Fruit fly (Drosophila melanogaster) whole organism, embryonic: ENCODE results near the gene lute.

Experiments
- Atf-2 ChIP-seq: fragments of 200-800 bp; sonication (Bioruptor generic); optimal IDR thresholded peaks from 2 replicates; lab custom pipeline; 2016; ENCODE audit warnings: missing biosample characterization, missing genetic modification characterization
- CG10147 ChIP-seq: fragments of 200-800 bp; sonication (Bioruptor generic); optimal IDR thresholded peaks from 2 replicates; lab custom pipeline; 2019; ENCODE audit warnings: missing biosample characterization, mild to moderate bottlenecking, missing genetic modification characterization, moderate library complexity
- CG10979 ChIP-seq: fragments of 200-800 bp; sonication (Bioruptor generic); optimal IDR thresholded peaks from 2 replicates; lab custom pipeline; 2018; ENCODE audit warnings: missing biosample characterization, mild to moderate bottlenecking, missing genetic modification characterization, moderate library complexity
- CG12236 ChIP-seq: fragments of 200-800 bp; sonication (Bioruptor generic); optimal IDR thresholded peaks from 2 replicates; lab custom pipeline; 2016; ENCODE audit warnings: missing biosample characterization, missing genetic modification characterization
- CG12299 ChIP-seq: fragments of 200-800 bp; sonication (Bioruptor generic); optimal IDR thresholded peaks from 2 replicates; lab custom pipeline; 2018; ENCODE audit warnings: missing biosample characterization, mild to moderate bottlenecking, missing genetic modification characterization
- CG12769 ChIP-seq: fragments of 200-800 bp; sonication (Bioruptor generic); optimal IDR thresholded peaks from 2 replicates; lab custom pipeline; 2019; ENCODE audit warnings: missing biosample characterization, mild to moderate bottlenecking, missing genetic modification characterization, moderate library complexity
- CG13424 ChIP-seq: fragments of 200-800 bp; sonication (Bioruptor generic); optimal IDR thresholded peaks from 2 replicates; lab custom pipeline; 2019; ENCODE audit warnings: missing biosample characterization, mild to moderate bottlenecking, missing genetic modification characterization, moderate library complexity
- CG13624 ChIP-seq: fragments of 200-800 bp; sonication (Bioruptor generic); optimal IDR thresholded peaks from 2 replicates; lab custom pipeline; 2016; ENCODE audit warnings: missing biosample characterization, missing genetic modification characterization
- CG14441 ChIP-seq: fragments of 200-800 bp; sonication (Bioruptor generic); IDR thresholded peaks from 2 replicates; pipeline ENCODE4 v1.3.6; 2022; ENCODE audit warnings: missing biosample characterization, missing genetic modification characterization
- CG14667 ChIP-seq: fragments of 200-800 bp; sonication (Bioruptor generic); IDR thresholded peaks from 2 replicates; pipeline ENCODE4 v1.3.6; 2022; ENCODE audit warnings: missing biosample characterization, missing genetic modification characterization
- CG15601 ChIP-seq: fragments of 200-800 bp; sonication (Bioruptor generic); optimal IDR thresholded peaks from 3 replicates; lab custom pipeline; 2019; ENCODE audit warnings: missing biosample characterization, mild to moderate bottlenecking, missing genetic modification characterization, moderate library complexity
- CG2678 ChIP-seq: fragments of 200-800 bp; sonication (Bioruptor generic); optimal IDR thresholded peaks from 3 replicates; lab custom pipeline; 2019; ENCODE audit warnings: missing biosample characterization, mild to moderate bottlenecking, missing genetic modification characterization, moderate library complexity
- CG31365 ChIP-seq: fragments of 200-800 bp; sonication (Bioruptor generic); optimal IDR thresholded peaks from 2 replicates; lab custom pipeline; 2018; ENCODE audit warnings: missing biosample characterization, mild to moderate bottlenecking, missing genetic modification characterization
- CG32767 ChIP-seq: fragments of 200-800 bp; sonication (Bioruptor generic); IDR thresholded peaks from 2 replicates; pipeline ENCODE4 v1.3.6; 2022; ENCODE audit warnings: missing biosample characterization, missing genetic modification characterization
- CG3407 ChIP-seq: fragments of 200-800 bp; sonication (Bioruptor generic); optimal IDR thresholded peaks from 2 replicates; lab custom pipeline; 2018; ENCODE audit warnings: missing biosample characterization, mild to moderate bottlenecking, missing genetic modification characterization
- CG43689 ChIP-seq: fragments of 200-800 bp; sonication (Bioruptor generic); IDR thresholded peaks from 2 replicates; pipeline ENCODE4 v1.3.6; 2022; ENCODE audit warnings: missing biosample characterization, missing genetic modification characterization
- CG7357 ChIP-seq: fragments of 200-800 bp; sonication (Bioruptor generic); IDR thresholded peaks from 3 replicates; pipeline ENCODE4 v1.3.6; 2022; ENCODE audit warnings: missing biosample characterization, missing genetic modification characterization
- CoRest ChIP-seq: fragments of 200-800 bp; sonication (Bioruptor generic); optimal IDR thresholded peaks from 3 replicates; lab custom pipeline; 2018; ENCODE audit warnings: missing biosample characterization, mild to moderate bottlenecking, missing genetic modification characterization, moderate library complexity
- Dfd ChIP-seq, 2 experiments: fragments of >200 bp; optimal IDR thresholded peaks; 2 replicates each; lab custom pipeline; 2017; ENCODE audit warnings: missing biosample characterization in 2 of 2, missing genetic modification characterization in 2 of 2
- GATAe ChIP-seq: fragments of 200-800 bp; sonication (Bioruptor generic); conservative IDR thresholded peaks from 2 replicates; pipeline ENCODE4 v1.3.6; 2022; ENCODE audit warnings: missing biosample characterization, missing genetic modification characterization
- Kr ChIP-seq: fragments of 200-800 bp; sonication (Bioruptor generic); optimal IDR thresholded peaks from 2 replicates; lab custom pipeline; 2017; ENCODE audit warnings: missing biosample characterization, mild to moderate bottlenecking, missing genetic modification characterization
- PHDP ChIP-seq: fragments of 200-800 bp; sonication (Bioruptor generic); optimal IDR thresholded peaks from 3 replicates; lab custom pipeline; 2018; ENCODE audit warnings: missing biosample characterization, mild to moderate bottlenecking, missing genetic modification characterization, moderate library complexity
- Six4 ChIP-seq: fragments of 200-800 bp; sonication (Bioruptor generic); optimal IDR thresholded peaks from 2 replicates; lab custom pipeline; 2016; ENCODE audit warnings: missing biosample characterization, missing genetic modification characterization
- Sry-β ChIP-seq: fragments of 200-800 bp; sonication (Bioruptor generic); optimal IDR thresholded peaks from 2 replicates; lab custom pipeline; 2018; ENCODE audit warnings: missing biosample characterization, mild to moderate bottlenecking, missing genetic modification characterization, moderate library complexity
- Stat92E ChIP-seq, 3 experiments: fragments of >200 bp in 2 of 3; fragments of 200-800 bp in 1 of 3; sonication (Bioruptor generic) in 1 of 3; optimal IDR thresholded peaks; 2 replicates each; lab custom pipeline; 2017 to 2019; ENCODE audit warnings: missing biosample characterization in 3 of 3, missing genetic modification characterization in 3 of 3, mild to moderate bottlenecking in 1 of 3, moderate library complexity in 1 of 3
- Tbp ChIP-seq: fragments of >200 bp; optimal IDR thresholded peaks from 2 replicates; lab custom pipeline; 2018; ENCODE audit warnings: missing biosample characterization, missing genetic modification characterization
- ac ChIP-seq: fragments of 200-800 bp; sonication (Bioruptor generic); optimal IDR thresholded peaks from 3 replicates; lab custom pipeline; 2017; ENCODE audit warnings: missing biosample characterization, mild to moderate bottlenecking, missing genetic modification characterization
- amos ChIP-seq: fragments of 200-800 bp; sonication (Bioruptor generic); IDR thresholded peaks from 2 replicates; pipeline ENCODE4 v1.3.6; 2022; ENCODE audit warnings: missing biosample characterization, missing genetic modification characterization; ENCODE audit not compliant: partially characterized antibody
- aop ChIP-seq: fragments of 200-800 bp; sonication (Bioruptor generic); IDR thresholded peaks from 2 replicates; pipeline ENCODE4 v1.3.6; 2022; ENCODE audit warnings: missing biosample characterization, missing genetic modification characterization
- ash1 ChIP-seq: fragments of 200-800 bp; sonication (Bioruptor generic); optimal IDR thresholded peaks from 2 replicates; lab custom pipeline; 2018; ENCODE audit warnings: missing biosample characterization, mild to moderate bottlenecking, missing genetic modification characterization
- ato ChIP-seq: fragments of 200-800 bp; sonication (Bioruptor generic); IDR thresholded peaks from 2 replicates; pipeline ENCODE4 v1.3.6; 2022; ENCODE audit warnings: missing biosample characterization, missing genetic modification characterization; ENCODE audit not compliant: partially characterized antibody
- bab2 ChIP-seq: fragments of 200-800 bp; sonication (Bioruptor generic); optimal IDR thresholded peaks from 2 replicates; lab custom pipeline; 2016; ENCODE audit warnings: missing biosample characterization, missing genetic modification characterization
- bowl ChIP-seq: fragments of 200-800 bp; sonication (Bioruptor generic); IDR thresholded peaks from 2 replicates; pipeline ENCODE4 v1.3.6; 2022; ENCODE audit warnings: missing biosample characterization, missing genetic modification characterization
- crc ChIP-seq: fragments of 200-800 bp; sonication (Bioruptor generic); optimal IDR thresholded peaks from 2 replicates; lab custom pipeline; 2016; ENCODE audit warnings: missing biosample characterization, missing genetic modification characterization
- dan ChIP-seq: fragments of 200-800 bp; sonication (Bioruptor generic); IDR thresholded peaks from 2 replicates; pipeline ENCODE4 v1.3.6; 2022; ENCODE audit warnings: missing biosample characterization, missing genetic modification characterization
- en ChIP-seq: fragments of 200-800 bp; sonication (Bioruptor generic); optimal IDR thresholded peaks from 2 replicates; lab custom pipeline; 2016; ENCODE audit warnings: missing biosample characterization, missing genetic modification characterization
- ewg ChIP-seq: fragments of 200-800 bp; sonication (Bioruptor generic); optimal IDR thresholded peaks from 3 replicates; lab custom pipeline; 2017; ENCODE audit warnings: mild to moderate bottlenecking, missing biosample characterization, missing genetic modification reagents, missing genetic modification characterization
- fru ChIP-seq: fragments of >200 bp; optimal IDR thresholded peaks from 2 replicates; lab custom pipeline; 2017
- gro ChIP-seq: fragments of 200-800 bp; sonication (Bioruptor generic); optimal IDR thresholded peaks from 2 replicates; lab custom pipeline; 2016; ENCODE audit warnings: missing biosample characterization, missing genetic modification characterization
- kay ChIP-seq: fragments of 200-800 bp; sonication (Bioruptor generic); optimal IDR thresholded peaks from 2 replicates; lab custom pipeline; 2016; ENCODE audit warnings: missing biosample characterization, missing genetic modification characterization
- lab ChIP-seq: fragments of 200-800 bp; sonication (Bioruptor generic); optimal IDR thresholded peaks from 3 replicates; lab custom pipeline; 2017; ENCODE audit warnings: missing biosample characterization, missing genetic modification characterization, mild to moderate bottlenecking, moderate library complexity, missing genetic modification reagents
- lmd ChIP-seq: fragments of 200-800 bp; sonication (Bioruptor generic); IDR thresholded peaks from 2 replicates; pipeline ENCODE4 v1.3.6; 2022; ENCODE audit warnings: missing biosample characterization, missing genetic modification characterization
- luna ChIP-seq: fragments of 200-800 bp; sonication (Bioruptor generic); optimal IDR thresholded peaks from 2 replicates; lab custom pipeline; 2016; ENCODE audit warnings: missing biosample characterization, missing genetic modification characterization
- pnt ChIP-seq: fragments of 200-800 bp; sonication (Bioruptor generic); optimal IDR thresholded peaks from 3 replicates; lab custom pipeline; 2016; ENCODE audit warnings: missing biosample characterization, missing genetic modification characterization
- psq ChIP-seq: fragments of 200-800 bp; sonication (Bioruptor generic); optimal IDR thresholded peaks from 2 replicates; lab custom pipeline; 2017; ENCODE audit warnings: missing biosample characterization, missing genetic modification characterization
- sens ChIP-seq: fragments of 200-800 bp; sonication (Bioruptor generic); peaks from one replicate; lab custom pipeline; 2016; ENCODE audit warnings: missing biosample characterization, missing genetic modification characterization
- tgo ChIP-seq: fragments of 200-800 bp; sonication (Bioruptor generic); IDR thresholded peaks from 3 replicates; pipeline ENCODE4 v1.3.6; 2022; ENCODE audit warnings: missing biosample characterization, missing genetic modification characterization
- twi ChIP-seq: fragments of 200-800 bp; optimal IDR thresholded peaks from 2 replicates; lab custom pipeline; 2019; ENCODE audit warnings: missing biosample characterization, mild to moderate bottlenecking, missing genetic modification characterization, moderate library complexity
- zen2 ChIP-seq: fragments of 200-800 bp; sonication (Bioruptor generic); IDR thresholded peaks from 3 replicates; pipeline ENCODE4 v1.3.6; 2022; ENCODE audit warnings: missing biosample characterization, missing genetic modification characterization; ENCODE audit not compliant: partially characterized antibody
- zfh2 ChIP-seq: fragments of 200-800 bp; sonication (Bioruptor generic); optimal IDR thresholded peaks from 2 replicates; lab custom pipeline; 2016; ENCODE audit warnings: missing biosample characterization, missing genetic modification characterization

Gene lute

DNA sequence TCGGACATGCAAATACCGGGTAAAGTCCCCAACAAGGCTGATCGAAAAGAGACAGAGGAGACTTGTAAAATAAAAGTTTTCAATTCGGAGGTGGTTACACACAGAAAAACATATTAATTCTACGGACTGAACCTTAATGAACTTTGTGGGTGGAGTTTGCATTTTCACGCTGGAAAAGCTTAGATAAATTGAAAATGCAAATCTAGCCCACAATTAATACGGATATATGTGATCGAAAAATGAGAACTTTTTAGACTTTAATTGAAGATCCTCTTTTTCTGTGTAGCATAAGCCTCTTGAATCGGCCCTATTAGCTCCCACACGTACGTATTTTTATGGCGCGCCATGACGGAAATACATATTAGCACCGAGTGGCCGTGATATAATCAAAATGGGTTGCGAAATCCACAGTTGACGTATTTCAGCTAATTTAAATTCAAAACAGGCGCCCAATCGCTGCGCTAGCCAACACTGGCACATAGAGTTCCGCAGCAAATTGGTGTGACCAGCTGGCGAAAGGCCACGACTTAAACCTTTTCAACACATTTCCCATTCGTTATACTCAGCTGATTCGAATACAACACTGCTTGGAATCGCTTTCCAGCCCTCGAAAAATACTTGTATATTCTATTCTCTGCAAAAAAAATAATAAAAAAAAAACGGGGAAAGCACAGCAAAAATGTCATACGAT lies 5.7 kb downstream of the lute start (continued):
- peak; percentile 4 for TF ChIP-seq CG10979
- no peak for TF ChIP-seq CG14667 (GFP tag; lab: Robert Waterston, UW)
- no peak for TF ChIP-seq ato (GFP tag; lab: Robert Waterston, UW)
- TF ChIP-seq CG13424 (tag; lab: Kevin White, UChicago) = peak; percentile 61
- no peak for TF ChIP-seq bowl (GFP tag; lab: Robert Waterston, UW)
- peak; percentile 63 for TF ChIP-seq CG14441 (GFP tag; lab: Robert Waterston, UW)
- no peak for TF ChIP-seq CG10147 (GFP tag; lab: Kevin White, UChicago)
- peak; percentile 26 for TF ChIP-seq twi (tag; lab: Kevin White, UChicago)
- no peak for TF ChIP-seq ac (GFP tag; lab: Kevin White, UChicago)
- TF ChIP-seq en (GFP tag; lab: Kevin White, UChicago) = no peak
- TF ChIP-seq psq = no peak
- TF ChIP-seq GATAe (GFP tag; lab: Robert Waterston, UW) = no peak
- peak; percentile 28 for TF ChIP-seq kay (GFP tag; lab: Kevin White, UChicago)
- no peak for TF ChIP-seq fru (lab: Kevin White, UChicago)
- TF ChIP-seq pnt = no peak
- peak; percentile 64; the same call in 1 of the 2 replicates for TF ChIP-seq lmd (GFP tag; lab: Robert Waterston, UW)
- peak; percentile 34 for TF ChIP-seq PHDP (tag; lab: Kevin White, UChicago)
- no peak for TF ChIP-seq Stat92E (GFP tag; optimal IDR thresholded peaks at IDR 0.05; lab: Kevin White, UChicago)
- TF ChIP-seq Tbp = no peak
- peak; percentile 56 for TF ChIP-seq amos (GFP tag; lab: Robert Waterston, UW)
- TF ChIP-seq lab (GFP tag; lab: Kevin White, UChicago) = peak; percentile 76
- TF ChIP-seq CG2678 (tag; lab: Kevin White, UChicago) = peak; percentile 73
- no peak for TF ChIP-seq Sry-β (GFP tag; lab: Kevin White, UChicago)
- TF ChIP-seq Kr = no peak
- no peak for TF ChIP-seq Dfd (GFP tag; optimal IDR thresholded peaks at IDR 0.05; lab: Kevin White, UChicago)
- peak; percentile 66 for TF ChIP-seq luna (GFP tag; lab: Kevin White, UChicago)
- peak; percentile 90 for TF ChIP-seq sens
- no peak for TF ChIP-seq CG43689 (GFP tag; lab: Robert Waterston, UW)
- TF ChIP-seq CG31365 (tag; lab: Kevin White, UChicago) = peak; percentile 63
- TF ChIP-seq bab2 = peak; percentile 53
- peak; percentile 80 for TF ChIP-seq CG13624 (GFP tag; lab: Kevin White, UChicago)
- peak; percentile 61 for TF ChIP-seq zfh2 (GFP tag; lab: Kevin White, UChicago)
- no peak for TF ChIP-seq CG12236 (GFP tag; lab: Kevin White, UChicago)
- TF ChIP-seq aop = 0 out of 2 replicates have a peak, but pooled peaks have one; percentile 45
- peak; percentile 44 for TF ChIP-seq ewg (GFP tag; lab: Kevin White, UChicago)
- TF ChIP-seq crc (GFP tag; lab: Kevin White, UChicago) = peak; percentile 38
- peak; percentile 53 for TF ChIP-seq gro (GFP tag; lab: Kevin White, UChicago)
- TF ChIP-seq Atf-2 (GFP tag; lab: Kevin White, UChicago) = peak; percentile 34
- TF ChIP-seq CG3407 (GFP tag; lab: Kevin White, UChicago) = no peak
- TF ChIP-seq CG12299 (tag; lab: Kevin White, UChicago) = peak; percentile 1
- peak; percentile 84 for TF ChIP-seq CG32767 (GFP tag; lab: Robert Waterston, UW)
- peak; percentile 71; the same call in 2 of the 3 replicates for TF ChIP-seq tgo (GFP tag; lab: Robert Waterston, UW)
- no peak for TF ChIP-seq CG7357 (GFP tag; lab: Robert Waterston, UW)
- no peak for TF ChIP-seq zen2 (GFP tag; lab: Robert Waterston, UW)
- no peak for TF ChIP-seq dan (GFP tag; lab: Robert Waterston, UW)
- no peak for TF ChIP-seq ash1 (GFP tag; lab: Kevin White, UChicago)
- peak; percentile 64 for TF ChIP-seq CG12769 (tag; lab: Kevin White, UChicago)
- peak; percentile 51 for TF ChIP-seq CG15601 (tag; lab: Kevin White, UChicago)
- TF ChIP-seq Six4 = no peak
- peak; percentile 69 for TF ChIP-seq CoRest (tag; lab: Kevin White, UChicago)
